Worm (Caenorhabditis elegans) whole organism, L1 larva: ENCODE results near the gene F26A1.3.

Source experiments
- blmp-1 ChIP-seq: fragments of 150-350 bp; optimal IDR thresholded peaks from 2 replicates; lab custom pipeline; 2014; ENCODE audit warnings: missing biosample characterization, missing genetic modification characterization
- fos-1 ChIP-seq: fragments of 150-350 bp; optimal IDR thresholded peaks from 2 replicates; lab custom pipeline; 2014; ENCODE audit warnings: missing biosample characterization, missing genetic modification characterization
- jun-1 ChIP-seq: fragments of 150-350 bp; optimal IDR thresholded peaks from 2 replicates; lab custom pipeline; 2014; ENCODE audit warnings: missing biosample characterization, missing genetic modification reagents, missing genetic modification characterization
- lin-39 ChIP-seq: fragments of 150-350 bp; optimal IDR thresholded peaks from 2 replicates; lab custom pipeline; 2014; ENCODE audit warnings: missing biosample characterization, missing genetic modification reagents, missing genetic modification characterization
- nhr-47 ChIP-seq: sonication (generic microtip); optimal IDR thresholded peaks from 2 replicates; lab custom pipeline; 2016; ENCODE audit warnings: mild to moderate bottlenecking, missing genetic modification characterization, moderate library complexity, missing compliant biosample characterization
- nhr-77 ChIP-seq: fragments of 150-350 bp; optimal IDR thresholded peaks from 2 replicates; lab custom pipeline; 2014; ENCODE audit warnings: missing biosample characterization, missing genetic modification characterization
- tbx-2 ChIP-seq: sonication (generic microtip); optimal IDR thresholded peaks from 2 replicates; lab custom pipeline; 2016; ENCODE audit warnings: missing genetic modification characterization, missing compliant biosample characterization
- unc-62 ChIP-seq: fragments of 150-350 bp; optimal IDR thresholded peaks from 2 replicates; lab custom pipeline; 2014; ENCODE audit warnings: missing biosample characterization, missing genetic modification reagents, missing genetic modification characterization

DNA sequence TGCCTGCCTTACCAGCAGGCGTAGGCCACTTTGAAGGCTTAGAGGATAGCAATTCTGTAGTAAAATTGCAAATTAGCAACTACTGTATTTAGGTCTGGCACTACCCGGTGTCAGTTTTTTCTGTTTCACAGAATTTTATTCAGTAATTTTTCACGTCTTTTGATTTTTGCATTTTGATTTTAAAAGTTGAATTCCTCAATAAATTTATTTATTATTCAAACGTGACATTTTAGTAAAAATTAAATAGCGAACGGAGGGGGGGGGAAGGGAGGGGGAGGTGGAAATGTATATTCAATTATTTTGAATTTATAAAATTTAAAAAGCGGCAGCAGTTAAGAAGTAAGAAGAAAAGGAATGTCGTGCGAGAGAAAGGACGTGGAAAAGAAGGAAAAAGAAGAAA is 9.5 kb upstream of the F26A1.3 start, which contains the start of gene F26A1.4:
- TF ChIP-seq jun-1 (tag; lab: Kevin White, UChicago) (no peak), lin-39 (tag; lab: Kevin White, UChicago) (no peak), tbx-2 (tag; lab: Kevin White, UChicago) (no peak), nhr-47 (tag; lab: Kevin White, UChicago) (no peak), fos-1 (tag; lab: Kevin White, UChicago) (no peak), blmp-1 (tag; lab: Kevin White, UChicago) (no peak), unc-62 (no peak), nhr-77 (no peak)
